Fruit fly (Drosophila melanogaster) whole organism, wandering third instar larva: ENCODE results near the gene CG42870.
A peak's percentile ranks its signal among the peaks of the same experiment; 100 is the strongest.
"Not testable (repeated sequence)": the region's sequence is repeated elsewhere in the genome, so short reads cannot be mapped to it uniquely, and the experiment has no call there.

Experiments used
- Abd-B ChIP-seq: fragments of >200 bp; optimal IDR thresholded peaks from 2 replicates; lab custom pipeline; 2017; ENCODE audit warnings: missing biosample characterization, missing genetic modification characterization
- CG32264 ChIP-seq: fragments of 200-800 bp; sonication (Bioruptor generic); optimal IDR thresholded peaks from 2 replicates; lab custom pipeline; 2016; ENCODE audit warnings: missing biosample characterization, missing genetic modification characterization
- CrebA ChIP-seq: fragments of 200-800 bp; sonication (Bioruptor generic); optimal IDR thresholded peaks from 2 replicates; lab custom pipeline; 2016; ENCODE audit warnings: missing biosample characterization, mild to moderate bottlenecking, missing genetic modification characterization, borderline replicate concordance
- Dfd ChIP-seq: fragments of >200 bp; optimal IDR thresholded peaks from 2 replicates; lab custom pipeline; 2017; ENCODE audit warnings: missing biosample characterization, missing genetic modification characterization
- Dif ChIP-seq: fragments of 200-275, 200-300 bp; sonication (Bioruptor generic); optimal IDR thresholded peaks from 2 replicates; lab custom pipeline; 2018; ENCODE audit warnings: missing biosample characterization, missing genetic modification characterization; ENCODE audit not compliant: partially characterized antibody
- GATAd ChIP-seq: sonication (Bioruptor generic); optimal IDR thresholded peaks from 2 replicates; lab custom pipeline; 2016; ENCODE audit warnings: missing biosample characterization, missing genetic modification characterization
- HLH106 ChIP-seq: fragments of 200-800 bp; optimal IDR thresholded peaks from 3 replicates; lab custom pipeline; 2019; ENCODE audit warnings: missing biosample characterization, mild to moderate bottlenecking, missing genetic modification characterization, moderate library complexity
- Hnf4 ChIP-seq: fragments of 200-800 bp; sonication (Bioruptor generic); optimal IDR thresholded peaks from 2 replicates; lab custom pipeline; 2016; ENCODE audit warnings: missing biosample characterization, mild to moderate bottlenecking, missing genetic modification characterization
- Jra ChIP-seq: sonication (Bioruptor generic); optimal IDR thresholded peaks from 2 replicates; lab custom pipeline; 2016; ENCODE audit warnings: missing biosample characterization, missing genetic modification characterization
- Myc ChIP-seq: fragments of >200 bp; optimal IDR thresholded peaks from 2 replicates; lab custom pipeline; 2017
- N ChIP-seq: fragments of >200 bp; optimal IDR thresholded peaks from 2 replicates; lab custom pipeline; 2018; ENCODE audit warnings: missing biosample characterization, missing external identifiers, missing genetic modification characterization
- OdsH ChIP-seq: fragments of 200-800 bp; sonication (Bioruptor generic); optimal IDR thresholded peaks from 2 replicates; lab custom pipeline; 2016; ENCODE audit warnings: missing biosample characterization, mild to moderate bottlenecking, missing genetic modification characterization
- Rel ChIP-seq, 2 experiments: fragments of 200-800 bp; sonication (Bioruptor generic) in 1 of 2; optimal IDR thresholded peaks; 2 replicates in 1 of 2; 3 replicates in 1 of 2; lab custom pipeline; 2016 to 2019; ENCODE audit warnings: mild to moderate bottlenecking in 2 of 2, missing biosample characterization in 2 of 2, missing genetic modification characterization in 2 of 2, moderate library complexity in 1 of 2
- Sp1 ChIP-seq: fragments of 200-800 bp; sonication (Bioruptor generic); optimal IDR thresholded peaks from 3 replicates; lab custom pipeline; 2019; ENCODE audit warnings: missing biosample characterization, mild to moderate bottlenecking, missing genetic modification characterization, moderate library complexity
- Vsx2 ChIP-seq: fragments of 200-300, 225-300 bp; sonication (Bioruptor generic); optimal IDR thresholded peaks from 2 replicates; lab custom pipeline; 2018; ENCODE audit warnings: missing biosample characterization, missing genetic modification characterization; ENCODE audit not compliant: partially characterized antibody
- br ChIP-seq: fragments of 200-800 bp; sonication (Bioruptor generic); optimal IDR thresholded peaks from 2 replicates; lab custom pipeline; 2016; ENCODE audit warnings: missing biosample characterization, missing genetic modification characterization
- brk ChIP-seq: fragments of 200-800 bp; sonication (Bioruptor generic); optimal IDR thresholded peaks from 2 replicates; lab custom pipeline; 2016; ENCODE audit warnings: missing biosample characterization, mild to moderate bottlenecking, missing genetic modification characterization
- dmrt93B ChIP-seq: fragments of 200-800 bp; sonication (Bioruptor generic); optimal IDR thresholded peaks from 2 replicates; lab custom pipeline; 2018; ENCODE audit warnings: missing biosample characterization, mild to moderate bottlenecking, missing genetic modification characterization
- dsf ChIP-seq: sonication (Bioruptor generic); optimal IDR thresholded peaks from 2 replicates; lab custom pipeline; 2016; ENCODE audit warnings: missing biosample characterization, missing genetic modification characterization, borderline replicate concordance
- ey ChIP-seq: fragments of 200-800 bp; sonication (Bioruptor generic); optimal IDR thresholded peaks from 2 replicates; lab custom pipeline; 2016; ENCODE audit warnings: missing biosample characterization, missing genetic modification characterization
- foxo ChIP-seq, 2 experiments: fragments of 200-800 bp; sonication (Bioruptor generic); optimal IDR thresholded peaks; 2 replicates in 1 of 2; 3 replicates in 1 of 2; lab custom pipeline; 2016 to 2017; ENCODE audit warnings: missing biosample characterization in 2 of 2, missing genetic modification characterization in 2 of 2
- h ChIP-seq: fragments of 200-800 bp; sonication (Bioruptor generic); optimal IDR thresholded peaks from 3 replicates; lab custom pipeline; 2016; ENCODE audit warnings: missing biosample characterization, mild to moderate bottlenecking, missing genetic modification characterization
- jim ChIP-seq: fragments of 175-275, 200-325 bp; sonication (Bioruptor generic); optimal IDR thresholded peaks from 2 replicates; lab custom pipeline; 2016; ENCODE audit warnings: missing biosample characterization, mild to moderate bottlenecking, missing genetic modification characterization
- lola ChIP-seq: fragments of >200 bp; optimal IDR thresholded peaks from 2 replicates; lab custom pipeline; 2017; ENCODE audit warnings: missing biosample characterization, missing genetic modification characterization
- pan ChIP-seq: fragments of >200 bp; optimal IDR thresholded peaks from 2 replicates; lab custom pipeline; 2017
- psq ChIP-seq: fragments of 200-800 bp; sonication (Bioruptor generic); optimal IDR thresholded peaks from 3 replicates; lab custom pipeline; 2017; ENCODE audit warnings: missing biosample characterization, mild to moderate bottlenecking, missing genetic modification characterization, moderate library complexity
- rgr ChIP-seq: fragments of 200-800 bp; sonication (Bioruptor generic); optimal IDR thresholded peaks from 3 replicates; lab custom pipeline; 2016; ENCODE audit warnings: missing biosample characterization, mild to moderate bottlenecking, missing genetic modification characterization
- sage ChIP-seq: fragments of 200-800 bp; sonication (Bioruptor generic); optimal IDR thresholded peaks from 2 replicates; lab custom pipeline; 2016; ENCODE audit warnings: missing biosample characterization, mild to moderate bottlenecking, missing genetic modification characterization
- sv ChIP-seq: fragments of 200-800 bp; sonication (Bioruptor generic); optimal IDR thresholded peaks from 3 replicates; lab custom pipeline; 2016; ENCODE audit warnings: missing biosample characterization, missing genetic modification characterization
- tai ChIP-seq: sonication (Bioruptor generic); optimal IDR thresholded peaks from 2 replicates; lab custom pipeline; 2016; ENCODE audit warnings: missing biosample characterization, missing genetic modification characterization
- usp ChIP-seq: fragments of >200 bp; optimal IDR thresholded peaks from 2 replicates; lab custom pipeline; 2017; ENCODE audit warnings: missing biosample characterization, missing genetic modification characterization

The CG42870 gene

DNA sequence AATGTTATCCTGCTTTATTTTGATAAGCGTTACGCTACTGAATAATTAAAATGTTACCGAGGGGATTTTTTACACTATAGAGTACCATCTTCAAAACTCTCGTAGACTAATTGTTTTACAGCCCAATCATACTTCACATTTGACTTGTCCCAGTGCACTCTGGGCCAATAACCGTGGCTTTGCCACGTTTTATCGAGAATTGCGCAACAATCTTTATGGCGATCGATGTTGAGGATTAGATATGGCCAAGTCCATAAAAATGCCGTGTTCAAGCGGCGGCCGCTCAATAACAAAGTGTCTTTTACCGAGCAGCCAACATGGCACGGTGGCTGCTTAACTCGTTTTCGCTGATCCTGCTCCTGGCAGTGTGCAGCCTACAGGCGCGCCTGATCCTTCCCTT, 7.8 kb upstream of the CG42870 start, which contains the start of gene CG31343:
CG31343 (plus strand) TSS at position 279 of the 400 bp plus-strand sequence.
- no peak for TF ChIP-seq sv (GFP tag; lab: Kevin White, UChicago)
- TF ChIP-seq lola: no peak
- no peak for TF ChIP-seq N (GFP tag; lab: Kevin White, UChicago)
- TF ChIP-seq h (GFP tag; lab: Kevin White, UChicago): no peak
- no peak for TF ChIP-seq Vsx2 (GFP tag; lab: Kevin White, UChicago)
- no peak for TF ChIP-seq dmrt93B (GFP tag; lab: Kevin White, UChicago)
- TF ChIP-seq dsf (GFP tag; lab: Kevin White, UChicago): no peak
- no peak for TF ChIP-seq Dif (GFP tag; lab: Kevin White, UChicago)

- TF ChIP-seq CrebA (GFP tag; lab: Kevin White, UChicago) (peak; percentile 9), GATAd (GFP tag; lab: Kevin White, UChicago) (no peak), br (GFP tag; lab: Kevin White, UChicago) (no peak), N (GFP tag; lab: Kevin White, UChicago) (no peak), OdsH (no peak), psq (GFP tag; lab: Kevin White, UChicago) (no peak), dmrt93B (GFP tag; lab: Kevin White, UChicago) (no peak), rgr (GFP tag; lab: Kevin White, UChicago) (no peak), Abd-B (GFP tag; lab: Kevin White, UChicago) (no peak), Jra (GFP tag; lab: Kevin White, UChicago) (peak; percentile 60), Rel (GFP tag; optimal IDR thresholded peaks at IDR 0.05; lab: Kevin White, UChicago) (no peak), Rel (tag; optimal IDR thresholded peaks at IDR 0.05; lab: Kevin White, UChicago) (peak; percentile 95)
- TF ChIP-seq, all 38 proteins: peak for 3
Measured at dm6 chr3R:21740766-21741350, 3.7 kb upstream of the CG42870 start.

dm6 chr3R:21739750-21740319, 2.7 kb upstream of the CG42870 start, which contains the start of gene CG5849:
Gene CG5849, plus strand, starts transcription at chr3R:21740105.
- TF ChIP-seq OdsH (no peak), Rel (GFP tag; optimal IDR thresholded peaks at IDR 0.05; lab: Kevin White, UChicago) (no peak), Rel (tag; optimal IDR thresholded peaks at IDR 0.05; lab: Kevin White, UChicago) (peak; percentile 42)
- TF ChIP-seq, all 38 proteins: peak for 1

dm6 chr3R:21739010-21739409, 1.8 kb upstream of the CG42870 start, which contains the start of gene CG34034:
Gene CG34034, minus strand, starts transcription at chr3R:21739110.
- TF ChIP-seq foxo (GFP tag; optimal IDR thresholded peaks at IDR 0.05; lab: Kevin White, UChicago) (no peak), pan (lab: Kevin White, UChicago) (no peak), HLH106 (tag; lab: Kevin White, UChicago) (no peak)

- TF ChIP-seq rgr (GFP tag; lab: Kevin White, UChicago) (no peak), CG32264 (GFP tag; lab: Kevin White, UChicago) (no peak), Hnf4 (no peak), br (GFP tag; lab: Kevin White, UChicago) (no peak), brk (GFP tag; lab: Kevin White, UChicago) (no peak), jim (no peak), N (GFP tag; lab: Kevin White, UChicago) (no peak), Jra (GFP tag; lab: Kevin White, UChicago) (no peak)
Measured at dm6 chr3R:21736749-21737148, 415 bp downstream of the CG42870 start, which contains the start of gene CG42869. Gene CG42869, minus strand, starts transcription at chr3R:21736849.

DNA sequence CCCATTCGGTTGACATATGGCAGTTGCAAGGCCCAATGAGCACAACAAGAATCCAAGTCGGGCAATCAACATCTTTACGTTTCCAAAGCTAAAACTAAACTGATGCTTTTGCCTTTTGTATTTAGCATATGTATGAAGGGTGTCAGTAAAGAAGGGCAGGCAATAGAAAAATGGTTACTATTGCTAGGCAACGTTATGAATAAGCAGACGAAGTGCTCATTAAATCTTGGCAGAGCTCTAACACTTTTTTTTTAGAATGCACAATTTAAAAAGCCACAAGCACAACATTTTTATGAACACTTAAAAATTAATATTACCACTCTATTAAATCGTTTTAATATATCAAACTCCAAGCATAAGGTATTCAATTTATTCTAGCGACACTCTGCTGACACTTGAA, 968 bp downstream of the CG42870 start, which contains the start of gene Sfp93F:
Sfp93F (minus strand) TSS at position 101 of the 400 bp plus-strand sequence.
- not testable (repeated sequence) for TF ChIP-seq Dif (GFP tag; lab: Kevin White, UChicago); pan (lab: Kevin White, UChicago); sv (GFP tag; lab: Kevin White, UChicago)
- TF ChIP-seq, all 38 proteins: peak for 0; not testable (repeated sequence) for 38

- TF ChIP-seq lola (no peak), br (GFP tag; lab: Kevin White, UChicago) (peak; percentile 16), CG32264 (GFP tag; lab: Kevin White, UChicago) (no peak), jim (no peak), CrebA (GFP tag; lab: Kevin White, UChicago) (no peak), Myc (no peak), Hnf4 (peak; percentile 7), Rel (GFP tag; optimal IDR thresholded peaks at IDR 0.05; lab: Kevin White, UChicago) (no peak), Rel (tag; optimal IDR thresholded peaks at IDR 0.05; lab: Kevin White, UChicago) (no peak), dsf (GFP tag; lab: Kevin White, UChicago) (no peak), psq (GFP tag; lab: Kevin White, UChicago) (no peak), Dfd (GFP tag; lab: Kevin White, UChicago) (no peak), tai (GFP tag; lab: Kevin White, UChicago) (no peak), ey (GFP tag; lab: Kevin White, UChicago) (peak; percentile 40), sv (GFP tag; lab: Kevin White, UChicago) (no peak), OdsH (peak; percentile 2), dmrt93B (GFP tag; lab: Kevin White, UChicago) (no peak), h (GFP tag; lab: Kevin White, UChicago) (peak; percentile 48), sage (GFP tag; lab: Kevin White, UChicago) (no peak), Sp1 (peak; percentile 22), brk (GFP tag; lab: Kevin White, UChicago) (no peak), Dif (GFP tag; lab: Kevin White, UChicago) (no peak), Jra (GFP tag; lab: Kevin White, UChicago) (no peak), usp (no peak), rgr (GFP tag; lab: Kevin White, UChicago) (peak; percentile 29)
Measured at dm6 chr3R:21732901-21733300, 4.3 kb downstream of the CG42870 start.
